Fruit fly (Drosophila melanogaster) whole organism, prepupa: ENCODE measurements around the gene CG13012.
A peak's percentile ranks its signal among the peaks of the same experiment; 100 is the strongest.

Experiments used
- CG6854 ChIP-seq: fragments of 200-800 bp; sonication (Bioruptor generic); optimal IDR thresholded peaks from 2 replicates; lab custom pipeline; 2017; ENCODE audit warnings: missing biosample characterization, mild to moderate bottlenecking, missing genetic modification characterization
- Sox14 ChIP-seq: fragments of 200-800 bp; sonication (Bioruptor generic); optimal IDR thresholded peaks from 3 replicates; lab custom pipeline; 2016; ENCODE audit warnings: missing biosample characterization, missing genetic modification characterization
- Sox15 ChIP-seq: fragments of 200-800 bp; sonication (Bioruptor generic); optimal IDR thresholded peaks from 3 replicates; lab custom pipeline; 2016; ENCODE audit warnings: missing biosample characterization, missing genetic modification characterization

dm6 chrX:16650078-16651063, 26.2 kb downstream of the CG13012 start:
- TF ChIP-seq Sox15 (GFP tag; lab: Kevin White, UChicago) (no peak), Sox14 (GFP tag; lab: Kevin White, UChicago) (peak; percentile 13), CG6854 (no peak)
